Worm (Caenorhabditis elegans) whole organism, early embryonic: Measurements from ENCODE around the gene ser-4.
A peak's percentile ranks its signal among the peaks of the same experiment; 100 is the strongest.

Experiments used
- B0310.2 ChIP-seq: sonication (generic microtip); optimal IDR thresholded peaks from 2 replicates; lab custom pipeline; 2016; ENCODE audit warnings: mild to moderate bottlenecking, missing genetic modification characterization, missing compliant biosample characterization
- F13C5.2 ChIP-seq: sonication (generic microtip); optimal IDR thresholded peaks from 2 replicates; lab custom pipeline; 2017; ENCODE audit warnings: mild to moderate bottlenecking, missing genetic modification characterization, inconsistent platforms, missing compliant biosample characterization
- aly-1 ChIP-seq: sonication (generic microtip); optimal IDR thresholded peaks from 2 replicates; lab custom pipeline; 2016; ENCODE audit warnings: missing genetic modification characterization, missing compliant biosample characterization
- ama-1 ChIP-seq: fragments of 150-350 bp; optimal IDR thresholded peaks from 2 replicates; lab custom pipeline; 2014
- ceh-13 ChIP-seq: fragments of 200-800 bp; sonication (Bioruptor generic); optimal IDR thresholded peaks from 2 replicates; lab custom pipeline; 2018; ENCODE audit warnings: mild to moderate bottlenecking, missing genetic modification characterization, missing compliant biosample characterization
- ceh-36 ChIP-seq: sonication (generic microtip); optimal IDR thresholded peaks from 2 replicates; lab custom pipeline; 2016; ENCODE audit warnings: missing genetic modification characterization, inconsistent platforms, missing compliant biosample characterization
- ets-7 ChIP-seq: sonication (generic microtip); optimal IDR thresholded peaks from 2 replicates; lab custom pipeline; 2016; ENCODE audit warnings: missing genotype, missing genetic modification characterization, missing compliant biosample characterization
- flt-1 ChIP-seq: fragments of 200-800 bp; sonication (Bioruptor generic); IDR thresholded peaks from 2 replicates; pipeline ENCODE4 v1.3.6; 2022; ENCODE audit warnings: missing genetic modification characterization, missing compliant biosample characterization
- hmbx-1 ChIP-seq: sonication (generic microtip); optimal IDR thresholded peaks from 2 replicates; lab custom pipeline; 2016; ENCODE audit warnings: mild to moderate bottlenecking, missing genetic modification characterization, missing compliant biosample characterization
- hmg-4 ChIP-seq: fragments of 200-800 bp; sonication (Bioruptor generic); optimal IDR thresholded peaks from 2 replicates; lab custom pipeline; 2018; ENCODE audit warnings: mild to moderate bottlenecking, missing genetic modification characterization, missing compliant biosample characterization
- hnd-1 ChIP-seq: sonication (generic microtip); optimal IDR thresholded peaks from 2 replicates; lab custom pipeline; 2016; ENCODE audit warnings: missing genetic modification characterization, missing compliant biosample characterization
- pes-1 ChIP-seq: fragments of 200-800 bp; sonication (Bioruptor generic); IDR thresholded peaks from 2 replicates; pipeline ENCODE4 v1.3.6; 2022; ENCODE audit warnings: missing genetic modification reagents, missing genetic modification characterization, missing compliant biosample characterization
- scrt-1 ChIP-seq: fragments of 200-800 bp; sonication (Bioruptor generic); IDR thresholded peaks from 2 replicates; pipeline ENCODE4 v1.3.6; 2022; ENCODE audit warnings: missing genetic modification characterization, missing compliant biosample characterization
- sea-1 ChIP-seq: fragments of 200-800 bp; sonication (Bioruptor generic); conservative IDR thresholded peaks from 2 replicates; pipeline ENCODE4 v1.3.6; 2022; ENCODE audit warnings: missing genetic modification characterization, missing compliant biosample characterization
- tbx-11 ChIP-seq: fragments of 200-800 bp; sonication (Bioruptor generic); IDR thresholded peaks from 2 replicates; pipeline ENCODE4 v1.3.6; 2022; ENCODE audit warnings: missing genetic modification characterization, missing compliant biosample characterization
- tbx-37 ChIP-seq: fragments of 200-800 bp; sonication (Bioruptor generic); conservative IDR thresholded peaks from 2 replicates; pipeline ENCODE4 v1.3.6; 2022; ENCODE audit warnings: missing genetic modification reagents, missing genetic modification characterization, missing compliant biosample characterization
- tra-4 ChIP-seq: sonication (generic microtip); optimal IDR thresholded peaks from 2 replicates; lab custom pipeline; 2017; ENCODE audit warnings: missing genetic modification characterization, missing compliant biosample characterization

The ser-4 gene

DNA sequence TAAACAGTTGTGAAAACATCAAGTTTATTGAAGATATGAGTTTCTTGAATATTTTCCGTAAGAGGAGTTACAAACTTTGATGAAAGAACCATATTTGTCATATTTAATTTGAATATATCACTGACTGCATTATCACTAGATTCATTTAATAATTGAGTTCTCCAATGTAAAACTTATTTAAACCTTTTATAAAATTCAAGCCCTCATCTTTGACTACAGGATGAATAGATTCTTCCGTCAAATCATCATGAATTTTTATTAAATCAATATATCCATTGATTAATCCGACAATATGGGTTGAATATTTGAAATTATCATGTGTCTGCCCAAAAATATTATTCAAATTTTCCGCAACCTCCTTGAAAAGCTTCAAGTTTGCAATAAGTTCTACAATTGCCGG lies 44.9 kb downstream of the ser-4 start, which contains the start of gene Y22D7AR.7:
Gene Y22D7AR.7 (minus strand): TSS at position 101 of the 400 bp plus-strand sequence.
- TF ChIP-seq hmbx-1 (no peak), hnd-1 (tag; lab: Kevin White, UChicago) (no peak), hmg-4 (GFP tag; lab: Kevin White, UChicago) (no peak), ama-1 (lab: Kevin White, UChicago) (no peak), flt-1 (no peak), tbx-11 (GFP tag; lab: Robert Waterston, UW) (no peak), sea-1 (no peak), ceh-36 (tag; lab: Kevin White, UChicago) (no peak), tra-4 (no peak), aly-1 (tag; lab: Kevin White, UChicago) (no peak)

ce11 chrIII:1682262-1682661 lies 50.6 kb downstream of the ser-4 start:
- TF ChIP-seq tra-4 (no peak), ceh-36 (tag; lab: Kevin White, UChicago) (no peak), tbx-11 (GFP tag; lab: Robert Waterston, UW) (no peak), F13C5.2 (tag; lab: Kevin White, UChicago) (no peak), hmbx-1 (no peak), hnd-1 (tag; lab: Kevin White, UChicago) (no peak), B0310.2 (no peak), ceh-13 (GFP tag; lab: Kevin White, UChicago) (no peak), ets-7 (no peak), flt-1 (no peak), aly-1 (tag; lab: Kevin White, UChicago) (no peak)

DNA sequence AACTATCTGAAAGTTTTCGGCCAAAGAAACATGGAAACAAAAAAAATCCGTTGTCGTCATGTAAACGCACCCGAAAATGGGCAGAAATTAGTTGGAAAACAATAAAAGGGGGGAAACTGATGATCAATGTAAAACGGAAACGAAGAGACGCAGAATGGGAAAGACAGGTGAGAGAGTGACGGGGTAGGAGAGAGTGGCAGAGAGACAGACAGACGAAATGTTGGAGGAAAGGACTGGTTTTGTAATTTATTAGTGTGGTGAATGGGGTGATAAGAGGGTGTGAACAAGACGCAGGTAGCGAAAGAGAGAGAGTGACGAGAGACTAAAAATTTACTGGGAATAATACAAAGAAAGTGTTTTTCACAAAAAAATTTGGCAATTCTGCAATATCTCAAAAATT lies 51.9 kb downstream of the ser-4 start:
- TF ChIP-seq B0310.2 (no peak), sea-1 (no peak), flt-1 (no peak), tbx-37 (GFP tag; lab: Robert Waterston, UW) (peak; percentile 43; the same call in 1 of the 2 replicates), ceh-36 (tag; lab: Kevin White, UChicago) (no peak)

DNA sequence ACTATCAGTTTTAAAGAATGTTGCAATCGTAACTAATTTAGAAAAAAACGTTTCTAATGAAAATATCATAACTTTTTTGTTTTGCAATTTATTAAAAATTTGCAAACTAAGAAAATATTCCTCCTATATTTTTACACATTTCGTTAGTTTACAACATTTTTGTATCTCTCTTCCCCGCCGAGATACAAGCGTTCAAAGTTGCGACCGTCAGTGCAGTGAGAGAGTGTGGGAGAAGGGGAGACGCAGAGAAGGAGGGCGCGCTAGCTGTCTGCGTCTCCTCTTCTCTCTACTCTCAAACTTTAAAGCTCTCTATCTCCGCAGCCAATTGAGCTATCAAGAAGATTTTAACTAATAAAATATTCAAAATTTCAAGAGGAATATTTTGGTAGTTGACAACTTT lies 52.5 kb downstream of the ser-4 start:
- TF ChIP-seq tbx-37 (GFP tag; lab: Robert Waterston, UW), result no peak

- TF ChIP-seq tbx-11 (GFP tag; lab: Robert Waterston, UW) (no peak), ets-7 (no peak), aly-1 (tag; lab: Kevin White, UChicago) (no peak), pes-1 (GFP tag; lab: Robert Waterston, UW) (no peak), hmg-4 (GFP tag; lab: Kevin White, UChicago) (no peak), scrt-1 (no peak), sea-1 (no peak), ceh-13 (GFP tag; lab: Kevin White, UChicago) (no peak), B0310.2 (no peak), hmbx-1 (no peak), F13C5.2 (tag; lab: Kevin White, UChicago) (no peak), ceh-36 (tag; lab: Kevin White, UChicago) (no peak), tbx-37 (GFP tag; lab: Robert Waterston, UW) (no peak), tra-4 (no peak), flt-1 (no peak), ama-1 (lab: Kevin White, UChicago) (no peak), hnd-1 (tag; lab: Kevin White, UChicago) (no peak)
Measured at ce11 chrIII:1678671-1679070, 54.2 kb downstream of the ser-4 start.

DNA sequence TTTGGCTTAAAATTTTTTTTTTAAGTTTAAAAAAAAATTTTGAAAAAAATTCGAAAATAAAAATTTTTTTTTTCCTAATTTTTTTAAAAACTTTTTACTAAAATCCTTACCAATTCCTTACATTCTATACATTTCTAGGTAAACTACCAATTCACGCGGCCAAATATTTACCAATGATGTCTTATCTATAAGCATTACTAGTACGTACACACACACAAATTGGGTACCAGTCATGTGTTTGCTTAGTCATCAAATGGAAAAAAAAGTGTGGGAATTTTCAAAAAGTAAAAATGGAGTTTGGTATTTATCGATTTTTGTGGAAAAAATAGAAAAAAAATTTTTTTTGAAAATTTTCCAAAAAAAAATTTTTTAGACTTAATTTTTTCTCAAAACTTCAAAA lies 56.3 kb downstream of the ser-4 start, which contains the start of gene Y22D7AR.6:
Gene Y22D7AR.6 (minus strand): TSS at position 134 of the 400 bp plus-strand sequence.
- TF ChIP-seq ceh-13 (GFP tag; lab: Kevin White, UChicago) (no peak), aly-1 (tag; lab: Kevin White, UChicago) (no peak), ets-7 (no peak), hmbx-1 (no peak), B0310.2 (no peak), sea-1 (no peak)

DNA sequence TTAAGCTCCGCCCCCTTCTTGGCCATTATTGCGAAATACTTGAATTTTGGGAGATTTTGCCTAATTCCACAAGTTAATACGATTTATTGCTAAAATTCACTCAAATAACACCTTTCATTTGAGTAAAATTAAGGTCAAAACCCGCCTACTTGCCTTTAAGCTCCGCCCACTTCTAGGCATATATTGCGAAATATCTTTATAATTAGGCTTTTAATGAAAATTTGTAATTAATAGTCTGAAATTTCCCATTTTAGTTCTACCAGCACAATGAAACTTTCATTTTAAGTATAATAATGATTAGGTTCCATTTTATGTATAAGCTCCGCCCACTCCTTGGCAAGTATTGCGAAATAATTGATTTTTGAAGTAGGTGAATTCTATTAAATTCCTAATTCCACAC lies 58.1 kb downstream of the ser-4 start:
- TF ChIP-seq ceh-13 (GFP tag; lab: Kevin White, UChicago) (no peak), flt-1 (no peak), ets-7 (no peak), tra-4 (no peak), sea-1 (no peak), B0310.2 (no peak), hmbx-1 (no peak), F13C5.2 (tag; lab: Kevin White, UChicago) (no peak), hmg-4 (GFP tag; lab: Kevin White, UChicago) (no peak), pes-1 (GFP tag; lab: Robert Waterston, UW) (no peak), tbx-37 (GFP tag; lab: Robert Waterston, UW) (no peak), scrt-1 (no peak), aly-1 (tag; lab: Kevin White, UChicago) (no peak), ama-1 (lab: Kevin White, UChicago) (no peak), ceh-36 (tag; lab: Kevin White, UChicago) (no peak), tbx-11 (GFP tag; lab: Robert Waterston, UW) (no peak), hnd-1 (tag; lab: Kevin White, UChicago) (no peak)

DNA sequence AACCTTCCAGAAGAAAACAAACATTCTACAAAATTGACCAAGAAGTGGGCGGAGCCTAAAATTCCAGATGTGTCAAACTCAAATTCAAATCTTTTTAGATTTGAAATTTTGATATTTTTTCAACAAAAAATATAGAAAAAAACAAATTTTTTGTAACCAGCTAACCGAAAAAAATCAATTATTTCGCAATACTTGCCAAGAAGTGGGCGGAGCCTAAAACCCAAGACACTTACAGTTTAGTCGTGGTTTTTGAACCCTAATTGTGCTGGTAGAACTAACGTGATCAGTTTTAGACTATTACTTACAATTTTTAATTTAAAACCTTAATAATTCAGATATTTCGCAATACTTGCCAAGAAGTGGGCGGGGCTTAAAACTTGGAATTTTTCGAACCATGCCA lies 59.6 kb downstream of the ser-4 start:
- TF ChIP-seq ets-7, result no peak
- no peak for TF ChIP-seq pes-1 (GFP tag; lab: Robert Waterston, UW)
- no peak for TF ChIP-seq aly-1 (tag; lab: Kevin White, UChicago)
- no peak for TF ChIP-seq flt-1
- no peak for TF ChIP-seq tra-4
- TF ChIP-seq hmbx-1, result no peak
- no peak for TF ChIP-seq hnd-1 (tag; lab: Kevin White, UChicago)
- no peak for TF ChIP-seq F13C5.2 (tag; lab: Kevin White, UChicago)
- no peak for TF ChIP-seq sea-1
- no peak for TF ChIP-seq ama-1 (lab: Kevin White, UChicago)
- TF ChIP-seq tbx-37 (GFP tag; lab: Robert Waterston, UW), result no peak
- TF ChIP-seq B0310.2, result no peak
- TF ChIP-seq scrt-1, result no peak
- no peak for TF ChIP-seq ceh-36 (tag; lab: Kevin White, UChicago)
- TF ChIP-seq ceh-13 (GFP tag; lab: Kevin White, UChicago), result no peak
- no peak for TF ChIP-seq tbx-11 (GFP tag; lab: Robert Waterston, UW)
- no peak for TF ChIP-seq hmg-4 (GFP tag; lab: Kevin White, UChicago)
